Worm (Caenorhabditis elegans) whole organism, L2 larva: ENCODE measurements around the gene F11G11.4.

ENCODE experiments used
- ama-1 ChIP-seq: fragments of 150-350 bp; optimal IDR thresholded peaks from 2 replicates; lab custom pipeline; 2018; ENCODE audit warnings: inconsistent platforms
- ceh-82 ChIP-seq: fragments of 150-350 bp; optimal IDR thresholded peaks from 2 replicates; lab custom pipeline; 2014; ENCODE audit warnings: missing biosample characterization, missing genetic modification characterization
- dmd-4 ChIP-seq: sonication (generic microtip); optimal IDR thresholded peaks from 2 replicates; lab custom pipeline; 2017; ENCODE audit warnings: missing biosample characterization, missing genetic modification characterization
- egl-27 ChIP-seq: sonication (generic microtip); optimal IDR thresholded peaks from 3 replicates; lab custom pipeline; 2017; ENCODE audit warnings: missing biosample characterization, missing genetic modification reagents, missing genetic modification characterization
- mdl-1 ChIP-seq, 2 experiments: fragments of 150-350 bp in 1 of 2; sonication (generic microtip) in 1 of 2; optimal IDR thresholded peaks; 2 replicates each; lab custom pipeline; 2017; ENCODE audit warnings: missing biosample characterization in 2 of 2, missing genetic modification characterization in 2 of 2
- nhr-25 ChIP-seq: fragments of 150-350 bp; sonication (generic microtip); optimal IDR thresholded peaks from 3 replicates; lab custom pipeline; 2014; ENCODE audit warnings: missing biosample characterization, missing genetic modification characterization
- nhr-77 ChIP-seq: fragments of 150-350 bp; optimal IDR thresholded peaks from 2 replicates; lab custom pipeline; 2014; ENCODE audit warnings: missing biosample characterization, missing genetic modification characterization
- snpc-4 ChIP-seq: fragments of 150-350 bp; optimal IDR thresholded peaks from 2 replicates; lab custom pipeline; 2014; ENCODE audit warnings: missing biosample characterization, missing genetic modification characterization
- unc-55 ChIP-seq: fragments of 150-350 bp; sonication (generic microtip); optimal IDR thresholded peaks from 3 replicates; lab custom pipeline; 2014; ENCODE audit warnings: missing biosample characterization, missing genetic modification reagents, missing genetic modification characterization
- unc-62 ChIP-seq: fragments of 150-350 bp; optimal IDR thresholded peaks from 2 replicates; lab custom pipeline; 2014; ENCODE audit warnings: missing biosample characterization, missing genetic modification reagents, missing genetic modification characterization

- TF ChIP-seq ama-1 (lab: Kevin White, UChicago) (no peak), unc-62 (no peak), dmd-4 (tag; lab: Kevin White, UChicago) (no peak), mdl-1 (tag; optimal IDR thresholded peaks at IDR 0.05; lab: Kevin White, UChicago) (no peak), nhr-77 (no peak), nhr-25 (tag; lab: Kevin White, UChicago) (no peak), egl-27 (tag; lab: Kevin White, UChicago) (no peak), ceh-82 (tag; lab: Kevin White, UChicago) (no peak), snpc-4 (no peak), unc-55 (GFP tag; lab: Kevin White, UChicago) (no peak)
These were observed 25.6 kb upstream of the F11G11.4 start, which contains the start of the genes C33F10.11 and C33F10.1 for ce11 chrII:4834761-4835160.
